Worm (Caenorhabditis elegans) whole organism, mixed stage, embryonic: ENCODE measurements around the gene scyl-1.

ENCODE experiments used
- ceh-39 ChIP-seq: fragments of 150-350 bp; optimal IDR thresholded peaks from 2 replicates; lab custom pipeline; 2014; ENCODE audit warnings: missing biosample characterization, missing genetic modification characterization
- ham-2 ChIP-seq: fragments of 200-800 bp; sonication (Bioruptor generic); optimal IDR thresholded peaks from 2 replicates; lab custom pipeline; 2018; ENCODE audit warnings: mild to moderate bottlenecking, missing genetic modification characterization, missing compliant biosample characterization
- hlh-1 ChIP-seq: fragments of 150-350 bp; optimal IDR thresholded peaks from 2 replicates; lab custom pipeline; 2014; ENCODE audit warnings: missing biosample characterization, missing genetic modification reagents, missing genetic modification characterization
- lin-32 ChIP-seq: fragments of 200-800 bp; sonication (Bioruptor generic); optimal IDR thresholded peaks from 2 replicates; lab custom pipeline; 2018; ENCODE audit warnings: mild to moderate bottlenecking, missing genetic modification characterization, missing compliant biosample characterization
- lsy-2 ChIP-seq: fragments of 150-350 bp; optimal IDR thresholded peaks from 2 replicates; lab custom pipeline; 2014; ENCODE audit warnings: missing biosample characterization, missing genetic modification characterization
- mab-5 ChIP-seq: fragments of 150-350 bp; optimal IDR thresholded peaks from 2 replicates; lab custom pipeline; 2014; ENCODE audit warnings: missing biosample characterization, missing genetic modification characterization
- nhr-237 ChIP-seq: fragments of 150-350 bp; optimal IDR thresholded peaks from 2 replicates; lab custom pipeline; 2014; ENCODE audit warnings: missing biosample characterization, missing genetic modification characterization
- nhr-76 ChIP-seq: sonication (generic microtip); optimal IDR thresholded peaks from 2 replicates; lab custom pipeline; 2017; ENCODE audit warnings: missing biosample characterization, missing genetic modification characterization
- pha-4 ChIP-seq: fragments of 150-350 bp; optimal IDR thresholded peaks from 2 replicates; lab custom pipeline; 2018; ENCODE audit warnings: missing biosample characterization, missing genetic modification reagents, missing genetic modification characterization
- sem-2 ChIP-seq: fragments of 200-800 bp; sonication (Bioruptor generic); optimal IDR thresholded peaks from 2 replicates; lab custom pipeline; 2018; ENCODE audit warnings: mild to moderate bottlenecking, missing genetic modification characterization, missing compliant biosample characterization
- snpc-4 ChIP-seq: fragments of 150-350 bp; optimal IDR thresholded peaks from 2 replicates; lab custom pipeline; 2014; ENCODE audit warnings: missing biosample characterization, missing genetic modification characterization
- sptf-1 ChIP-seq: sonication (generic microtip); optimal IDR thresholded peaks from 2 replicates; lab custom pipeline; 2017; ENCODE audit warnings: mild to moderate bottlenecking, missing genetic modification characterization, moderate library complexity, missing compliant biosample characterization
- ztf-11 ChIP-seq: fragments of 150-350 bp; optimal IDR thresholded peaks from 2 replicates; lab custom pipeline; 2014; ENCODE audit warnings: missing biosample characterization, missing genetic modification characterization

DNA sequence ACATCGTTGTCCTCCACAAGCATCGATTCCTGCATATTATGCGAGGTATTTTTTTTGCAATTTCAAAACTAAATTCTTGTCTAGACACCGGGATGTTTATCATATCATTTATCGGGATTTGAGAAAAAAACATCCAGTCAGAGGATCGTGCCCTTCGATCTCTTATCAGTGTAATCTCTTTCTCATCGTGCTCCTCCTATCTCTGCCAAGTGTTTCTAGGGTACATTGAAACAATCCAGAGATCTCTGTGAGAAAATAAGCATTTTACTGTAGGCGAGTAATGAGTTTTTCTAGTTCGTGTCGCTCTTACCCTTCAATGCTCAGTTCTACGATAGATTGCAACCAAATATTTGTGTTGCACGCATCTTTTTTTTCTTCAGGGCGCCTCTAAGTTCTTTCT is 47.0 kb upstream of the scyl-1 start:
- TF ChIP-seq sem-2 (no peak), ceh-39 (tag; lab: Kevin White, UChicago) (no peak), snpc-4 (tag; lab: Kevin White, UChicago) (no peak), lsy-2 (tag; lab: Kevin White, UChicago) (no peak), mab-5 (no peak), hlh-1 (tag; lab: Kevin White, UChicago) (no peak), nhr-76 (tag; lab: Kevin White, UChicago) (no peak), sptf-1 (tag; lab: Kevin White, UChicago) (no peak), ztf-11 (tag; lab: Kevin White, UChicago) (no peak), lin-32 (GFP tag; lab: Kevin White, UChicago) (no peak), ham-2 (GFP tag; lab: Kevin White, UChicago) (no peak), pha-4 (tag; lab: Kevin White, UChicago) (no peak), nhr-237 (tag; lab: Kevin White, UChicago) (no peak)
